Worm (Caenorhabditis elegans): ENCODE data around the gene srx-95.

DNA sequence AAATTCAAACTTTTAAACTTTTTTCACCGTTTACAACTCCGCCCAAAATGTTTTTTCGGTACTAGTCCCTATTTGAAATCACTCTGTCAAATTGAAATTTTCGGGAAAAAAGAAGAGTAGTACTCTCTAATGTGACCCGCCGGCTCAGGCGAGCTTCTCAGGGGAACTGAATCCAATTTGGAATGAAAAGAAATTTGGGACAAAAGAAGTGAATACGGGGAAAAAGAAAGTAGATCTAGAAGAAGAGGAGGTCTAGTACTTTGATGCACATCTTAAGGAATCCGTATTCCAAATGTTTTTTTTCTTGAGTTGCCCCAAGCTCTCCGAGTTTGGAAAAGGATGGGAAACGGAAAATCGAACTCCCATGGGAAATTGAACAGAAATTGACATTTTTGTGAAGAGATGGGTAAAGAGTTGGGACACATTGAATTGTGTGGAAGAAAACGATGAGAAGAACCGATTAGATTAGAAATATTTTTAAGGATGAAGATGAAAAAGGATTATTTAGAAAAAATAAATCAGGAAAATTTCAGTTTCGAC, 47.9 kb downstream of the srx-95 start:
- TF ChIP-seq skn-1 (tag; optimal IDR thresholded peaks at IDR 0.05) (no peak), nfya-1 (tag; optimal IDR thresholded peaks at IDR 0.05; ENCODE audit: insufficient read depth) (no peak)

Data from whole organism, L3 larva.